Worm (Caenorhabditis elegans) whole organism, L4 larva: ENCODE data around the gene C25A11.2.

Experiments
- D1046.2 ChIP-seq: fragments of 200-800 bp; sonication (Bioruptor generic); IDR thresholded peaks from 2 replicates; pipeline ENCODE4 v1.3.6; 2022; ENCODE audit warnings: missing genetic modification characterization, missing compliant biosample characterization
- F26F4.8 ChIP-seq: fragments of 200-800 bp; sonication (Bioruptor generic); conservative IDR thresholded peaks from 2 replicates; pipeline ENCODE4 v1.3.6; 2022; ENCODE audit warnings: missing genetic modification characterization, missing compliant biosample characterization
- F37D6.2 ChIP-seq: sonication (generic microtip); optimal IDR thresholded peaks from 2 replicates; lab custom pipeline; 2016; ENCODE audit warnings: mild to moderate bottlenecking, missing genetic modification characterization, missing compliant biosample characterization
- F44E2.7 ChIP-seq: fragments of 200-800 bp; sonication (Bioruptor generic); IDR thresholded peaks from 2 replicates; pipeline ENCODE4 v2.1.2; 2022; ENCODE audit warnings: missing genetic modification characterization, missing compliant biosample characterization
- T20F7.1 ChIP-seq: fragments of 200-800 bp; sonication (Bioruptor generic); optimal IDR thresholded peaks from 2 replicates; lab custom pipeline; 2018; ENCODE audit warnings: mild to moderate bottlenecking, missing genetic modification characterization, missing compliant biosample characterization
- T26A8.4 ChIP-seq: fragments of 200-800 bp; sonication (Bioruptor generic); IDR thresholded peaks from 2 replicates; pipeline ENCODE4 v1.3.6; 2022; ENCODE audit warnings: missing genetic modification characterization, missing compliant biosample characterization
- Y48G9A.11 ChIP-seq: fragments of 200-800 bp; sonication (Bioruptor generic); IDR thresholded peaks from 2 replicates; pipeline ENCODE4 v1.3.6; 2022; ENCODE audit warnings: missing genetic modification reagents, missing genetic modification characterization, missing compliant biosample characterization
- Y5F2A.4 ChIP-seq: fragments of 200-800 bp; sonication (Bioruptor generic); optimal IDR thresholded peaks from 2 replicates; lab custom pipeline; 2018; ENCODE audit warnings: mild to moderate bottlenecking, missing genetic modification characterization, missing compliant biosample characterization
- Y75B8A.6 ChIP-seq: fragments of 200-800 bp; sonication (Bioruptor generic); IDR thresholded peaks from 2 replicates; pipeline ENCODE4 v1.3.6; 2022; ENCODE audit warnings: missing genetic modification reagents, missing genetic modification characterization, missing compliant biosample characterization
- ZK337.2 ChIP-seq: fragments of 200-800 bp; sonication (Bioruptor generic); IDR thresholded peaks from 2 replicates; pipeline ENCODE4 v1.3.6; 2022; ENCODE audit warnings: missing genetic modification reagents, missing genetic modification characterization, missing compliant biosample characterization
- arid-1 ChIP-seq: fragments of 200-800 bp; sonication (Bioruptor generic); conservative IDR thresholded peaks from 2 replicates; pipeline ENCODE4 v1.3.6; 2022; ENCODE audit warnings: missing genetic modification reagents, missing genetic modification characterization, missing compliant biosample characterization
- attf-4 ChIP-seq: sonication (generic microtip); optimal IDR thresholded peaks from 3 replicates; lab custom pipeline; 2017; ENCODE audit warnings: missing biosample characterization, missing genetic modification characterization
- ceh-44 ChIP-seq: fragments of 200-800 bp; sonication (Bioruptor generic); IDR thresholded peaks from 2 replicates; pipeline ENCODE4 v1.3.6; 2022; ENCODE audit warnings: missing genetic modification reagents, missing genetic modification characterization, missing compliant biosample characterization
- ces-1 ChIP-seq: fragments of 150-350 bp; sonication (generic microtip); optimal IDR thresholded peaks from 4 replicates; lab custom pipeline; 2014; ENCODE audit warnings: missing biosample characterization, missing genetic modification reagents, missing genetic modification characterization
- daf-16 ChIP-seq, 3 experiments: sonication (generic microtip); optimal IDR thresholded peaks; 2 replicates each; lab custom pipeline; 2016 to 2017; ENCODE audit warnings: missing genetic modification characterization in 3 of 3, missing genetic modification reagents in 3 of 3, mild to moderate bottlenecking in 2 of 3, missing compliant biosample characterization in 2 of 3, missing biosample characterization in 1 of 3, moderate library complexity in 1 of 3
- dmd-6 ChIP-seq: fragments of 200-800 bp; sonication (Bioruptor generic); IDR thresholded peaks from 2 replicates; pipeline ENCODE4 v1.3.6; 2022; ENCODE audit warnings: missing genetic modification reagents, missing genetic modification characterization, missing compliant biosample characterization
- dmd-8 ChIP-seq: fragments of 200-800 bp; sonication (Bioruptor generic); IDR thresholded peaks from 2 replicates; pipeline ENCODE4 v1.3.6; 2022; ENCODE audit warnings: missing genetic modification characterization, missing compliant biosample characterization
- duxl-1 ChIP-seq: sonication (generic microtip); optimal IDR thresholded peaks from 2 replicates; lab custom pipeline; 2016; ENCODE audit warnings: mild to moderate bottlenecking, missing genetic modification characterization, moderate library complexity, missing compliant biosample characterization; ENCODE audit not compliant: poor library complexity
- dve-1 ChIP-seq: sonication (generic microtip); optimal IDR thresholded peaks from 2 replicates; lab custom pipeline; 2017; ENCODE audit warnings: antibody characterized with exemption, mild to moderate bottlenecking, missing genetic modification characterization, missing compliant biosample characterization; ENCODE audit not compliant: insufficient read depth
- egl-43 ChIP-seq: fragments of 200-800 bp; sonication (Bioruptor generic); IDR thresholded peaks from 2 replicates; pipeline ENCODE4 v1.3.6; 2022; ENCODE audit warnings: missing genetic modification reagents, missing genetic modification characterization, missing compliant biosample characterization
- gei-8 ChIP-seq: fragments of 200-800 bp; sonication (Bioruptor generic); optimal IDR thresholded peaks from 2 replicates; lab custom pipeline; 2018; ENCODE audit warnings: mild to moderate bottlenecking, missing genetic modification characterization, missing compliant biosample characterization
- hlh-11 ChIP-seq: fragments of 200-800 bp; sonication (Bioruptor generic); optimal IDR thresholded peaks from 2 replicates; lab custom pipeline; 2018; ENCODE audit warnings: mild to moderate bottlenecking, missing genetic modification characterization, missing compliant biosample characterization
- hlh-30 ChIP-seq: sonication (generic microtip); optimal IDR thresholded peaks from 2 replicates; lab custom pipeline; 2017; ENCODE audit warnings: antibody characterized with exemption, mild to moderate bottlenecking, missing genetic modification characterization, missing compliant biosample characterization; ENCODE audit not compliant: insufficient read depth
- hmg-1.1 ChIP-seq: fragments of 200-800 bp; sonication (Bioruptor generic); IDR thresholded peaks from 2 replicates; pipeline ENCODE4 v1.3.6; 2022; ENCODE audit warnings: missing genetic modification reagents, missing genetic modification characterization, missing compliant biosample characterization
- lim-7 ChIP-seq: fragments of 200-800 bp; sonication (Bioruptor generic); IDR thresholded peaks from 2 replicates; pipeline ENCODE4 v1.3.6; 2022; ENCODE audit warnings: missing genetic modification characterization, missing compliant biosample characterization
- lin-1 ChIP-seq: fragments of 200-800 bp; sonication (Bioruptor generic); IDR thresholded peaks from 2 replicates; pipeline ENCODE4 v1.3.6; 2022; ENCODE audit warnings: missing genetic modification reagents, missing genetic modification characterization, missing compliant biosample characterization
- lin-13 ChIP-seq: fragments of 150-350 bp; optimal IDR thresholded peaks from 2 replicates; lab custom pipeline; 2014; ENCODE audit warnings: missing biosample characterization, missing genetic modification reagents, missing genetic modification characterization
- lin-15B ChIP-seq: fragments of 150-350 bp; sonication (generic microtip); optimal IDR thresholded peaks from 3 replicates; lab custom pipeline; 2014; ENCODE audit warnings: missing biosample characterization, missing genetic modification characterization
- lin-29 ChIP-seq: fragments of 200-800 bp; sonication (Bioruptor generic); IDR thresholded peaks from 2 replicates; pipeline ENCODE4 v1.3.6; 2022; ENCODE audit warnings: missing genetic modification reagents, missing genetic modification characterization, missing compliant biosample characterization
- lin-38 ChIP-seq: fragments of 200-800 bp; sonication (Bioruptor generic); IDR thresholded peaks from 2 replicates; pipeline ENCODE4 v1.3.6; 2022; ENCODE audit warnings: missing genetic modification reagents, missing genetic modification characterization, missing compliant biosample characterization
- madf-9 ChIP-seq: fragments of 200-800 bp; sonication (Bioruptor generic); conservative IDR thresholded peaks from 2 replicates; pipeline ENCODE4 v1.3.6; 2022; ENCODE audit warnings: missing genetic modification reagents, missing genetic modification characterization, missing compliant biosample characterization
- mep-1 ChIP-seq: fragments of 150-350 bp; sonication (generic microtip); optimal IDR thresholded peaks from 3 replicates; lab custom pipeline; 2014; ENCODE audit warnings: missing biosample characterization, missing genetic modification characterization
- mes-2 ChIP-seq: sonication (generic microtip); optimal IDR thresholded peaks from 2 replicates; lab custom pipeline; 2016; ENCODE audit warnings: missing genotype, mild to moderate bottlenecking, missing genetic modification characterization, missing compliant biosample characterization; ENCODE audit not compliant: poor library complexity, severe bottlenecking
- mxl-2 ChIP-seq: fragments of 200-800 bp; sonication (Bioruptor generic); conservative IDR thresholded peaks from 2 replicates; pipeline ENCODE4 v1.3.6; 2022; ENCODE audit warnings: missing genetic modification reagents, missing genetic modification characterization, missing compliant biosample characterization
- mxl-3 ChIP-seq: fragments of 200-800 bp; sonication (Bioruptor generic); optimal IDR thresholded peaks from 2 replicates; lab custom pipeline; 2018; ENCODE audit warnings: mild to moderate bottlenecking, missing genetic modification characterization, missing compliant biosample characterization
- nhr-11 ChIP-seq: fragments of 150-350 bp; optimal IDR thresholded peaks from 2 replicates; lab custom pipeline; 2014; ENCODE audit warnings: missing biosample characterization, missing genetic modification characterization
- nhr-41 ChIP-seq: fragments of 200-800 bp; sonication (Bioruptor generic); IDR thresholded peaks from 2 replicates; pipeline ENCODE4 v1.3.6; 2022; ENCODE audit warnings: missing genetic modification reagents, missing genetic modification characterization, missing compliant biosample characterization
- nhr-48 ChIP-seq: sonication (generic microtip); optimal IDR thresholded peaks from 2 replicates; lab custom pipeline; 2016; ENCODE audit warnings: mild to moderate bottlenecking, missing genetic modification characterization, missing compliant biosample characterization
- nhr-76 ChIP-seq: fragments of 150-350 bp; optimal IDR thresholded peaks from 2 replicates; lab custom pipeline; 2014; ENCODE audit warnings: missing biosample characterization, missing genetic modification characterization
- pha-4 ChIP-seq, 2 experiments: fragments of 150-350 bp in 1 of 2; fragments of 200-800 bp in 1 of 2; sonication (Bioruptor generic) in 1 of 2; IDR thresholded peaks in 1 of 2; optimal IDR thresholded peaks in 1 of 2; 2 replicates each; pipeline versions ENCODE4 v1.3.6 to Lab custom; 2014 to 2022; ENCODE audit warnings: missing genetic modification characterization in 2 of 2, missing genetic modification reagents in 2 of 2, missing biosample characterization in 1 of 2, missing compliant biosample characterization in 1 of 2
- rbr-2 ChIP-seq: sonication (generic microtip); optimal IDR thresholded peaks from 2 replicates; lab custom pipeline; 2016; ENCODE audit warnings: missing genotype, missing genetic modification characterization, missing compliant biosample characterization
- skn-1 ChIP-seq: fragments of 150-350 bp; optimal IDR thresholded peaks from 2 replicates; lab custom pipeline; 2014; ENCODE audit warnings: missing biosample characterization, missing genetic modification characterization
- snpc-1.2 ChIP-seq: fragments of 200-800 bp; sonication (Bioruptor generic); IDR thresholded peaks from 2 replicates; pipeline ENCODE4 v1.3.6; 2022; ENCODE audit warnings: missing genetic modification reagents, missing genetic modification characterization, missing compliant biosample characterization
- spr-1 ChIP-seq: sonication (generic microtip); optimal IDR thresholded peaks from 2 replicates; lab custom pipeline; 2016; ENCODE audit warnings: mild to moderate bottlenecking, missing genetic modification characterization, missing compliant biosample characterization
- unc-130 ChIP-seq: sonication (generic microtip); optimal IDR thresholded peaks from 2 replicates; lab custom pipeline; 2016; ENCODE audit warnings: missing genetic modification reagents, missing genetic modification characterization, missing compliant biosample characterization
- unc-62 ChIP-seq, 3 experiments: fragments of 150-350 bp in 1 of 3; sonication (generic microtip); optimal IDR thresholded peaks in 2 of 3; peaks in 1 of 3; 1 replicate in 1 of 3; 2 replicates in 2 of 3; lab custom pipeline; 2014 to 2017; ENCODE audit warnings: missing biosample characterization in 3 of 3, missing genetic modification characterization in 3 of 3, missing genetic modification reagents in 3 of 3, missing genotype in 1 of 3
- zfp-2 ChIP-seq: sonication (generic microtip); optimal IDR thresholded peaks from 2 replicates; lab custom pipeline; 2016; ENCODE audit warnings: mild to moderate bottlenecking, missing genetic modification characterization, missing compliant biosample characterization
- ztf-7 ChIP-seq: fragments of 150-350 bp; optimal IDR thresholded peaks from 2 replicates; lab custom pipeline; 2014; ENCODE audit warnings: missing biosample characterization, missing genetic modification characterization

C25A11.2 gene

ce11 chrX:9091380-9091779 lies 22.5 kb upstream of the C25A11.2 start (continued):
- TF ChIP-seq rbr-2 (tag; lab: Kevin White, UChicago) = peak; percentile 69
- peak; percentile 35 for TF ChIP-seq dmd-6 (GFP tag; lab: Robert Waterston, UW)
- peak; percentile 24 for TF ChIP-seq dve-1
- no peak for TF ChIP-seq Y5F2A.4
- TF ChIP-seq duxl-1 (tag; lab: Kevin White, UChicago) = peak; percentile 81
- TF ChIP-seq T26A8.4 (GFP tag; lab: Robert Waterston, UW) = peak; percentile 77
- peak; percentile 84 for TF ChIP-seq madf-9 (GFP tag; lab: Robert Waterston, UW)
- peak; percentile 71 for TF ChIP-seq lin-29
- TF ChIP-seq hlh-11 (tag; lab: Kevin White, UChicago) = peak; percentile 49
- TF ChIP-seq mxl-2 (GFP tag; lab: Robert Waterston, UW) = no peak
- TF ChIP-seq spr-1 (tag; lab: Kevin White, UChicago) = peak; percentile 53
- TF ChIP-seq nhr-76 = no peak
- TF ChIP-seq zfp-2 (tag; lab: Kevin White, UChicago) = no peak
- no peak for TF ChIP-seq nhr-11 (tag; lab: Kevin White, UChicago)
- no peak for TF ChIP-seq unc-130 (GFP tag; lab: Kevin White, UChicago)
- TF ChIP-seq mes-2 (tag; lab: Kevin White, UChicago) = peak; percentile 81
- TF ChIP-seq skn-1 (tag; lab: Kevin White, UChicago) = no peak
- TF ChIP-seq mep-1 (tag; lab: Kevin White, UChicago) = peak; percentile 66
- peak; percentile 78 for TF ChIP-seq lin-38
- TF ChIP-seq unc-62 (GFP tag; optimal IDR thresholded peaks at IDR 0.05 in 1 of 2; lab: Kevin White, UChicago) = peak in 1 of 2 experiments; percentile 98
- no peak for TF ChIP-seq unc-62 (tag; optimal IDR thresholded peaks at IDR 0.05; lab: Kevin White, UChicago)
- peak; percentile 4 for TF ChIP-seq mxl-3 (GFP tag; lab: Kevin White, UChicago)
- TF ChIP-seq ztf-7 (tag; lab: Kevin White, UChicago) = peak; percentile 60
- peak; percentile 33; the same call in 1 of the 2 replicates for TF ChIP-seq Y48G9A.11
- peak; percentile 47; the same call in 1 of the 2 replicates for TF ChIP-seq F44E2.7 (GFP tag; lab: Robert Waterston, UW)
- peak; percentile 97 for TF ChIP-seq egl-43 (GFP tag; lab: Robert Waterston, UW)
- TF ChIP-seq snpc-1.2 (GFP tag; lab: Robert Waterston, UW) = peak; percentile 91
- TF ChIP-seq attf-4 (tag; lab: Kevin White, UChicago) = no peak
- 0 out of 2 replicates have a peak, but pooled peaks have one; percentile 39 for TF ChIP-seq Y75B8A.6 (GFP tag; lab: Robert Waterston, UW)
- peak; percentile 89 for TF ChIP-seq D1046.2 (GFP tag; lab: Robert Waterston, UW)
- peak; percentile 82 for TF ChIP-seq arid-1
- TF ChIP-seq lin-1 (GFP tag; lab: Robert Waterston, UW) = peak; percentile 51; the same call in 1 of the 2 replicates
- no peak for TF ChIP-seq lin-15B (tag; lab: Kevin White, UChicago)
- peak; percentile 62; the same call in 1 of the 2 replicates for TF ChIP-seq F26F4.8
- peak; percentile 89; the same call in 1 of the 2 replicates for TF ChIP-seq dmd-8
- TF ChIP-seq lim-7 (GFP tag; lab: Robert Waterston, UW) = peak; percentile 95
- peak; percentile 50 for TF ChIP-seq T20F7.1 (GFP tag; lab: Kevin White, UChicago)
- TF ChIP-seq ceh-44 (GFP tag; lab: Robert Waterston, UW) = peak; percentile 66
- TF ChIP-seq pha-4 (GFP tag; IDR thresholded peaks at IDR 0.05; lab: Robert Waterston, UW) = peak; percentile 93
- no peak for TF ChIP-seq pha-4 (tag; optimal IDR thresholded peaks at IDR 0.05; lab: Kevin White, UChicago)
- peak; percentile 47 for TF ChIP-seq hlh-30
- TF ChIP-seq gei-8 (GFP tag; lab: Kevin White, UChicago) = peak; percentile 70
- peak; percentile 41 for TF ChIP-seq F37D6.2 (tag; lab: Kevin White, UChicago)
- TF ChIP-seq daf-16 (GFP tag; optimal IDR thresholded peaks at IDR 0.05; lab: Kevin White, UChicago) = peak; percentile 20 to 79
- TF ChIP-seq daf-16 (tag; optimal IDR thresholded peaks at IDR 0.05; lab: Kevin White, UChicago) = peak; percentile 70
- peak; percentile 50 for TF ChIP-seq lin-13 (GFP tag; lab: Kevin White, UChicago)
- TF ChIP-seq nhr-48 = peak; percentile 66
- TF ChIP-seq ces-1 (GFP tag; lab: Kevin White, UChicago) = peak; percentile 30
- TF ChIP-seq ZK337.2 = peak; percentile 61
- 0 out of 2 replicates have a peak, but pooled peaks have one; percentile 56 for TF ChIP-seq nhr-41 (GFP tag; lab: Robert Waterston, UW)
- TF ChIP-seq hmg-1.1 = peak; percentile 91
